Fruit fly (Drosophila melanogaster) ovary, adult (tissue): ENCODE results near the gene ERR.
A peak's percentile ranks its signal among the peaks of the same experiment; 100 is the strongest.

Source experiments
- CG17801 ChIP-seq: fragments of 200-800 bp; optimal IDR thresholded peaks from 2 replicates; lab custom pipeline; 2019; ENCODE audit warnings: missing biosample characterization, mild to moderate bottlenecking, missing genetic modification characterization, moderate library complexity; ENCODE audit not compliant: partially characterized antibody

Gene ERR

DNA sequence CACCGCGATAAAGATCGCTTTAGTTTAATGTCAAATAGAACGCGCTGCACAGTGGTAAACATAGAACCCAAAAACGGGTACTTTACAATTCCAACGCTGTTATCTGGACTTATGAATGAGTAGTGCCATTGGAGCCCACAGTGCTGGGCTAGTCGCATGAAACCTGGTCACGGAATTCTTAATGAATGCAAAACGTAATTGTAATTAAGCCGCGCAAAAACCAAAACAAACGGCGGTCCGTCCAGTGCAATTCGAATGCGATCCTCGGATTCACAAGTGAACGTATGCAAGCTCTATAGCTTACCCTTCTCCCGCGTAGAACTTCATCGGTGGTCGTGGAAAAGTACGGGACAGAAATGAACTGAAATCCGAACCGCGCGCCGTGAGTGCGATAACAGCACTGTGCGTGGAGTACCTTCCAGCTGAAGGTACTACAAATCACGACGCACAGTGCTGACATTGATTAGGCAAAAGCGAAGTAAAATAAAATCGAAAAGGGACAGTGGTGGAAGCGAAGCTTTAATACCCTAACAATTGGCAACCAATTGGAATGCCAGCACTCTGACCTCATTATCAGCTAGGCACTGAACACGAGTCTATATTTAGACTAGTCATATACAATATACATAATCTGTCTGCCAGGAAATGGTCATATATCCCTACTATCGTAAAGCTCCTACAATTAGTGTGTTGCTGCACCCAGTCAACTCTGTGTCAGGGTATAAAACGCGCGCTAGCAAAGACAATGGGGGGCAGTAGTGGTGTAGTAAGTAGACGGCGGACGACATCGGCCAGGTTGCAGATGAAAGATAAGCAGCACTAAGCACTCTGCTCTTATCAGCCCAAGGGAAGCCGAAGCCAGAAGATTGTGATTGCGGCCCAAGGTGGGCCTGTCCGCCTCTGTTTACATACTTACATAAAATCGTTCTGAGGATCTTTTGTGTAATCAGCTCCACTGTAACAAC is 926 bp downstream of the ERR start:
- no peak for TF ChIP-seq CG17801 (GFP tag; lab: Kevin White, UChicago)

- no peak for TF ChIP-seq CG17801 (GFP tag; lab: Kevin White, UChicago)
Observed at dm6 chr3L:8180464-8181137, 5.9 kb downstream of the ERR start, which contains the start of the genes mthl7 and Uxs. Gene mthl7, minus strand, starts transcription at chr3L:8180514. Gene Uxs, plus strand, starts transcription at chr3L:8180923.

dm6 chr3L:8177795-8178564 is 8.5 kb downstream of the ERR start, which contains the start of gene Nmt:
Gene Nmt, minus strand, starts transcription at chr3L:8178429.
- TF ChIP-seq CG17801 (GFP tag; lab: Kevin White, UChicago) = no peak

DNA sequence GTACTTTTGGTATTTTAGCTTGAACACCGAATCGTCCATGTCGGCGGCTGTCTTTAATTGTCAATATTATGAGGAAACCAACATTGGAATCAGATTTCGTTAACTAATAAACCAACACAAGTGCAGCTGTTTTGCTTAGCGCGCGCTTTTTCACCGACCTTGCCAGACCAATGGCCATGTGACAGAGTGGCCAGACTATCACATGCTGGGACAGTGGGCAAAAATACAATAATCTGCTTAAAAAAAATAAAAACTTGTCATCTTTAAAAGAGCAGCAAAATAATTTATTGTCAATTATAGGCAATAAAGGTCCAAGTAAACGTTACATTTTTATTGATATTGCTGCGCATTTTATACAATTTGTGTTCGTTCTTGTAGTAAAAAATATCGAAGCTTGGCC is 10.7 kb downstream of the ERR start, which contains the start of gene RecQ4:
Gene RecQ4, minus strand, starts transcription at position 161 of the 400 bp plus-strand sequence.
- TF ChIP-seq CG17801 (GFP tag; lab: Kevin White, UChicago) = no peak

DNA sequence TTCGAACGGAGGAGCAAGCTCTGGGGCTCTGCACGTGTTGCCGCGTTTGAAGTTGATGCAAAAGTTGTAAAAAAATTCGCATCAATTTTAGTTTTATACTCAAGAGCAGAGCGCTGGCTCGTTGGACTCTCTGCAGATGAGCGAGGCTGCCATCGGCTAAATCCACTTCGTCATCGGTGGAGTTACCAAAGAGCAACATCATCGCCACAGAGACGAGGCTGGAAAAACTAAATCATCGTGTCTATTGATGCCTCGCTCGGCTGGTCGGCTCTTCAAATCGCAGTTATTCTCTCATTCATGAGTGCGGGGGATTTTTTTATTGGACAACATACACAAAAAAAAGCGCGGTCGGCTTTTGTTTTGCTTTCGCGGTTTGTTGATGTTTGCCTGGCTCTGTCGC is 21.0 kb downstream of the ERR start, which contains the start of gene CG13675:
Gene CG13675, minus strand, starts transcription at position 83 of the 400 bp plus-strand sequence.
- no peak for TF ChIP-seq CG17801 (GFP tag; lab: Kevin White, UChicago)

- TF ChIP-seq CG17801 (GFP tag; lab: Kevin White, UChicago) = no peak
Observed at dm6 chr3L:8159724-8160422, 26.6 kb downstream of the ERR start, which contains the start of gene CG43886. Gene CG43886, minus strand, starts transcription at chr3L:8159774.

dm6 chr3L:8158715-8159380 is 27.6 kb downstream of the ERR start, which contains the start of gene CG42445:
Gene CG42445, minus strand, starts transcription at chr3L:8158900.
- TF ChIP-seq CG17801 (GFP tag; lab: Kevin White, UChicago) = peak; percentile 14

DNA sequence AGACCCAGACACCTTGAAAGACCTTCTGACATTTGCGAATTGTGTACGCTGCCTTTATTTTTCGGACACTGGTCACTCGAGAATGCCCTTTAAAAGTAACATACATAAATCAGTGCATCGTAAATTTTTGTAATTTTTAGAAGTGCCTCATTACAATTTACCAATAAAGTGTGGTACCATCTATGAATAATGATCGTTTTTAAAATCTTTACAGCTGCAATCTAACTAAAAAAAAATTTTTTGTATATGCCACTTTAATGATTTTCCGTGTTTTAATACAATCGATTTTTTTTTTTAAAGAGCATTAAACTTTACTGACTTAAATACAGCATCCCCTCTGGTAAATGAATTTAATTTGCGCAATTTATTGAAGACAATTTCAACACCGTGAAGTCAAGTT is 29.4 kb downstream of the ERR start:
- no peak for TF ChIP-seq CG17801 (GFP tag; lab: Kevin White, UChicago)

- no peak for TF ChIP-seq CG17801 (GFP tag; lab: Kevin White, UChicago)
Observed at dm6 chr3L:8156199-8156598, 30.3 kb downstream of the ERR start.

dm6 chr3L:8155324-8155723 is 31.1 kb downstream of the ERR start:
- no peak for TF ChIP-seq CG17801 (GFP tag; lab: Kevin White, UChicago)

- TF ChIP-seq CG17801 (GFP tag; lab: Kevin White, UChicago) = no peak
Observed at dm6 chr3L:8154544-8154943, 31.9 kb downstream of the ERR start.

DNA sequence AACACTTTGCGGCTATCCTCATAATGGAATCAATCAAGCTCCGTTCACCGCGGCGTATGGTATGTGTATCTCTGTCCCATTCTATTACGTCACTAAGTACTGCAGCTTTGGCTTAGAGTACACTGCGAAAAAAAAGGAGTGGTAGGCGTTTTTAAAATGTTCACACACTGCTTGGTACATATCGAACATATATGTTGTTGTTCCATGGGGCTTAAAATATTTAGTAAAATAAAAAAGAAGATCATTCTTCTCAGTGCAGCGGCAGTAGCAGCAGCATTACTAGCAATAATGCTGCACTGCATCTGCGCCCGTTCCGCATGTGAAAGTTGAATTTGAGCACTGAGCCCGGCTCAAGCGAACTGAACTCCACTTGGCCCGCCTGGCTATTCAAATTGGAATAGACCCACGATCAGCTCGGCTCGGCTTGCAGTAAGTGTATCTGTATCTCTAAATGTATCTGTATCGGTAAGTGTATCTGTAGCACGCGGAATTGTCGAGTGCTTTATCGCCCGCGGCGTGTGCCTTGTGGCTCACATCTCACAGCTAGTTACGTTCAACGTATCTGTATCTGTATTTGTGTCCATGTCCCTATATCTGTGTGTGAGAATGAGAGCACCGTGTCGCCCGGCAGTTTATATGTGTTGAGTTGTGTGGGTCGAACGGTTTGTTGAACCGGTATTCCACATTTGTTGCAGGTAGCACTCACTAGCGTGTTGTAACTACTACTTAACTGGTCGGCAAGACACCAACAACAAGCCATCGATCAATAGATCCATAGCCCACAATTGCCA is 33.1 kb downstream of the ERR start:
- no peak for TF ChIP-seq CG17801 (GFP tag; lab: Kevin White, UChicago)
